Fruit fly (Drosophila melanogaster): ENCODE measurements around the gene RhoGEF4.

DNA sequence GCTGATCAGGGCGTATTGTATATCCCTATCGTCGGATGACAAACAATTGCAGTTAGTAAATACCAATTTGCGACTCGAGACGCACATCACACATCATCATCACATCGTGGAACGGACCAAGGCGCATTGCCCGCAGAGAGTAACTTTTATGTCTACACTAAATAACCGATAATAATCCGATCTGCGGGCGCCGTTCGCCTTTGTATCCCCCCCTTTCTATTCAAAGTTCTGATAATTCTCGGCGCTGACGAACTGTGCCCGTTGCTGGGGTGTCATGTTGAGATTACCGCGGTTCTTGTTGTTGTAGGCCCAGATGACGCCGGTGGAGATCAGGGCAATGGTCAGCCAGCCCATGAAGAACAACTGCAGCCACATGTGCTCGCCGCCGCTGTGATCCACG is 3.5 kb upstream of the RhoGEF4 start:
- TF ChIP-seq ttk (optimal IDR thresholded peaks at IDR 0.05) (no peak), Sin3A (optimal IDR thresholded peaks at IDR 0.05) (no peak), Myc (optimal IDR thresholded peaks at IDR 0.05) (no peak), h (optimal IDR thresholded peaks at IDR 0.05) (no peak)

Measured in Kc167 (cell line).